Worm (Caenorhabditis elegans) whole organism, young adult: ENCODE results near the gene arl-8.

Experiments used
- B0019.2 ChIP-seq: fragments of 200-800 bp; sonication (Bioruptor generic); conservative IDR thresholded peaks from 2 replicates; pipeline ENCODE4 v1.3.6; 2022; ENCODE audit warnings: missing genetic modification reagents, missing genetic modification characterization, missing compliant biosample characterization
- C17E4.6 ChIP-seq: fragments of 200-800 bp; sonication (Bioruptor generic); IDR thresholded peaks from 2 replicates; pipeline ENCODE4 v1.3.6; 2022; ENCODE audit warnings: missing genetic modification reagents, missing genetic modification characterization, missing compliant biosample characterization
- D2030.7 ChIP-seq: fragments of 200-800 bp; sonication (Bioruptor generic); IDR thresholded peaks from 2 replicates; pipeline ENCODE4 v1.3.6; 2022; ENCODE audit warnings: missing genetic modification reagents, missing genetic modification characterization, missing compliant biosample characterization
- F37B4.10 ChIP-seq: fragments of 200-800 bp; sonication (Bioruptor generic); IDR thresholded peaks from 2 replicates; pipeline ENCODE4 v1.3.6; 2022; ENCODE audit warnings: missing genetic modification characterization, missing compliant biosample characterization
- F49E8.2 ChIP-seq: sonication (generic microtip); optimal IDR thresholded peaks from 3 replicates; lab custom pipeline; 2017; ENCODE audit warnings: missing genetic modification characterization, mild to moderate bottlenecking, missing compliant biosample characterization, antibody characterized with exemption, moderate library complexity; ENCODE audit not compliant: insufficient read depth
- K11D2.4 ChIP-seq: fragments of 200-800 bp; sonication (Bioruptor generic); IDR thresholded peaks from 2 replicates; pipeline ENCODE4 v1.3.6; 2022; ENCODE audit warnings: missing genetic modification reagents, missing genetic modification characterization, missing compliant biosample characterization
- Y53G8AR.9 ChIP-seq: fragments of 200-800 bp; sonication (Bioruptor generic); conservative IDR thresholded peaks from 2 replicates; pipeline ENCODE4 v1.3.6; 2022; ENCODE audit warnings: missing genetic modification reagents, missing genetic modification characterization, missing compliant biosample characterization
- Y56A3A.18 ChIP-seq: fragments of 200-800 bp; sonication (Bioruptor generic); IDR thresholded peaks from 2 replicates; pipeline ENCODE4 v1.3.6; 2022; ENCODE audit warnings: missing genetic modification reagents, missing genetic modification characterization, missing compliant biosample characterization
- Y79H2A.3 ChIP-seq: fragments of 200-800 bp; sonication (Bioruptor generic); conservative IDR thresholded peaks from 2 replicates; pipeline ENCODE4 v1.3.6; 2022; ENCODE audit warnings: missing genetic modification reagents, missing genetic modification characterization, missing compliant biosample characterization
- akir-1 ChIP-seq: fragments of 200-800 bp; sonication (Bioruptor generic); optimal IDR thresholded peaks from 2 replicates; lab custom pipeline; 2018; ENCODE audit warnings: mild to moderate bottlenecking, missing genetic modification characterization, moderate library complexity, missing compliant biosample characterization
- ama-1 ChIP-seq, 3 experiments: fragments of 150-350 bp in 1 of 3; sonication (generic microtip) in 2 of 3; optimal IDR thresholded peaks; 2 replicates each; lab custom pipeline; 2014 to 2018; ENCODE audit warnings: missing biosample characterization in 2 of 3, missing genetic modification characterization in 2 of 3, missing genetic modification reagents in 2 of 3
- attf-3 ChIP-seq: fragments of 200-800 bp; sonication (Bioruptor generic); conservative IDR thresholded peaks from 2 replicates; pipeline ENCODE4 v1.3.6; 2022; ENCODE audit warnings: missing genetic modification reagents, missing genetic modification characterization, missing compliant biosample characterization
- cebp-1 ChIP-seq, 2 experiments: fragments of 200-800 bp in 1 of 2; sonication (Bioruptor generic) in 1 of 2; sonication (generic microtip) in 1 of 2; IDR thresholded peaks in 1 of 2; optimal IDR thresholded peaks in 1 of 2; 2 replicates each; pipeline versions ENCODE4 v1.3.6 to Lab custom; 2017 to 2022; ENCODE audit warnings: missing compliant biosample characterization in 2 of 2, missing genetic modification characterization in 2 of 2, mild to moderate bottlenecking in 1 of 2, missing genetic modification reagents in 1 of 2, moderate library complexity in 1 of 2
- ceh-100 ChIP-seq: fragments of 200-800 bp; sonication (Bioruptor generic); IDR thresholded peaks from 2 replicates; pipeline ENCODE4 v1.3.6; 2022; ENCODE audit warnings: missing genetic modification reagents, missing genetic modification characterization, missing compliant biosample characterization
- ceh-27 ChIP-seq: fragments of 200-800 bp; sonication (Bioruptor generic); optimal IDR thresholded peaks from 2 replicates; lab custom pipeline; 2018; ENCODE audit warnings: mild to moderate bottlenecking, missing genetic modification characterization, moderate library complexity, missing compliant biosample characterization
- ceh-58 ChIP-seq: fragments of 200-800 bp; sonication (Bioruptor generic); IDR thresholded peaks from 2 replicates; pipeline ENCODE4 v1.3.6; 2022; ENCODE audit warnings: missing genetic modification characterization, missing compliant biosample characterization
- ceh-91 ChIP-seq: fragments of 200-800 bp; sonication (Bioruptor generic); IDR thresholded peaks from 2 replicates; pipeline ENCODE4 v1.3.6; 2022; ENCODE audit warnings: missing genetic modification reagents, missing genetic modification characterization, missing compliant biosample characterization
- chd-7 ChIP-seq: sonication (generic microtip); optimal IDR thresholded peaks from 2 replicates; lab custom pipeline; 2016; ENCODE audit warnings: mild to moderate bottlenecking, missing genetic modification characterization, moderate library complexity, missing compliant biosample characterization
- egl-18 ChIP-seq: fragments of 200-800 bp; sonication (Bioruptor generic); IDR thresholded peaks from 2 replicates; pipeline ENCODE4 v1.3.6; 2022; ENCODE audit warnings: missing genetic modification reagents, missing genetic modification characterization, missing compliant biosample characterization
- egl-44 ChIP-seq: fragments of 200-800 bp; sonication (Bioruptor generic); IDR thresholded peaks from 2 replicates; pipeline ENCODE4 v1.3.6; 2022; ENCODE audit warnings: missing genetic modification reagents, missing genetic modification characterization, missing compliant biosample characterization
- ets-4 ChIP-seq: fragments of 200-800 bp; sonication (Bioruptor generic); optimal IDR thresholded peaks from 2 replicates; lab custom pipeline; 2018; ENCODE audit warnings: mild to moderate bottlenecking, missing genetic modification characterization, missing compliant biosample characterization
- him-1 ChIP-seq: sonication (generic microtip); optimal IDR thresholded peaks from 2 replicates; lab custom pipeline; 2016; ENCODE audit warnings: missing genotype, missing genetic modification reagents, missing genetic modification characterization, missing compliant biosample characterization
- hlh-12 ChIP-seq: sonication (generic microtip); optimal IDR thresholded peaks from 2 replicates; lab custom pipeline; 2016; ENCODE audit warnings: missing genetic modification characterization, missing compliant biosample characterization
- hmg-20 ChIP-seq: fragments of 200-800 bp; sonication (Bioruptor generic); IDR thresholded peaks from 2 replicates; pipeline ENCODE4 v1.3.6; 2022; ENCODE audit warnings: missing genetic modification reagents, missing genetic modification characterization, missing compliant biosample characterization
- hrde-1 ChIP-seq: sonication (generic microtip); optimal IDR thresholded peaks from 2 replicates; lab custom pipeline; 2016; ENCODE audit warnings: missing genetic modification characterization, mild to moderate bottlenecking, missing compliant biosample characterization, moderate library complexity, missing genotype, missing genetic modification reagents, borderline replicate concordance
- let-607 ChIP-seq, 2 experiments: fragments of 200-800 bp in 1 of 2; sonication (Bioruptor generic) in 1 of 2; sonication (generic microtip) in 1 of 2; optimal IDR thresholded peaks; 2 replicates each; lab custom pipeline; 2016 to 2018; ENCODE audit warnings: mild to moderate bottlenecking in 2 of 2, missing compliant biosample characterization in 2 of 2, missing genetic modification characterization in 2 of 2, moderate library complexity in 2 of 2, missing genotype in 1 of 2
- lin-54 ChIP-seq: fragments of 200-800 bp; sonication (Bioruptor generic); optimal IDR thresholded peaks from 2 replicates; lab custom pipeline; 2018; ENCODE audit warnings: mild to moderate bottlenecking, missing genetic modification characterization, missing compliant biosample characterization
- lir-1 ChIP-seq: fragments of 200-800 bp; sonication (Bioruptor generic); conservative IDR thresholded peaks from 2 replicates; pipeline ENCODE4 v1.3.6; 2022; ENCODE audit warnings: missing genetic modification reagents, missing genetic modification characterization, missing compliant biosample characterization
- lsl-1 ChIP-seq: fragments of 200-800 bp; sonication (Bioruptor generic); optimal IDR thresholded peaks from 2 replicates; lab custom pipeline; 2018; ENCODE audit warnings: mild to moderate bottlenecking, missing genetic modification characterization, moderate library complexity, missing compliant biosample characterization
- lsy-27 ChIP-seq: sonication (generic microtip); optimal IDR thresholded peaks from 2 replicates; lab custom pipeline; 2017; ENCODE audit warnings: missing genetic modification characterization, mild to moderate bottlenecking, missing compliant biosample characterization, antibody characterized with exemption, missing genotype, borderline replicate concordance; ENCODE audit not compliant: insufficient read depth
- madf-10 ChIP-seq: sonication (generic microtip); optimal IDR thresholded peaks from 2 replicates; lab custom pipeline; 2016; ENCODE audit warnings: mild to moderate bottlenecking, missing genetic modification characterization, missing compliant biosample characterization
- madf-3 ChIP-seq: fragments of 200-800 bp; sonication (Bioruptor generic); IDR thresholded peaks from 2 replicates; pipeline ENCODE4 v1.3.6; 2022; ENCODE audit warnings: missing genetic modification reagents, missing genetic modification characterization, missing compliant biosample characterization
- madf-6 ChIP-seq: fragments of 200-800 bp; sonication (Bioruptor generic); IDR thresholded peaks from 2 replicates; pipeline ENCODE4 v1.3.6; 2022; ENCODE audit warnings: missing genetic modification reagents, missing genetic modification characterization, missing compliant biosample characterization
- nhr-90 ChIP-seq: sonication (generic microtip); optimal IDR thresholded peaks from 2 replicates; lab custom pipeline; 2016; ENCODE audit warnings: missing genotype, mild to moderate bottlenecking, missing genetic modification characterization, missing compliant biosample characterization
- pbrm-1 ChIP-seq: fragments of 200-800 bp; sonication (Bioruptor generic); IDR thresholded peaks from 2 replicates; pipeline ENCODE4 v1.3.6; 2022; ENCODE audit warnings: missing genetic modification reagents, missing genetic modification characterization, missing compliant biosample characterization
- rec-8 ChIP-seq, 2 experiments: sonication (generic microtip); optimal IDR thresholded peaks; 2 replicates each; lab custom pipeline; 2016; ENCODE audit warnings: mild to moderate bottlenecking in 2 of 2, missing genetic modification characterization in 2 of 2, missing genetic modification reagents in 2 of 2, missing genotype in 2 of 2, missing biosample characterization in 1 of 2, missing compliant biosample characterization in 1 of 2, moderate library complexity in 1 of 2
- repo-1 ChIP-seq: sonication (generic microtip); optimal IDR thresholded peaks from 2 replicates; lab custom pipeline; 2017; ENCODE audit warnings: mild to moderate bottlenecking, missing genetic modification characterization, missing compliant biosample characterization
- rpc-1 ChIP-seq, 2 experiments: fragments of 150-350 bp in 1 of 2; sonication (generic microtip) in 1 of 2; optimal IDR thresholded peaks; 2 replicates each; lab custom pipeline; 2014 to 2018; ENCODE audit warnings: missing biosample characterization in 1 of 2, missing genetic modification characterization in 1 of 2, missing genetic modification reagents in 1 of 2, missing genotype in 1 of 2
- snpc-3.4 ChIP-seq: sonication (generic microtip); optimal IDR thresholded peaks from 2 replicates; lab custom pipeline; 2017; ENCODE audit warnings: missing genetic modification characterization, mild to moderate bottlenecking, missing compliant biosample characterization, antibody characterized with exemption, moderate library complexity, missing genotype, missing genetic modification reagents
- somi-1 ChIP-seq: fragments of 200-800 bp; sonication (Bioruptor generic); optimal IDR thresholded peaks from 2 replicates; lab custom pipeline; 2018; ENCODE audit warnings: mild to moderate bottlenecking, missing genetic modification characterization, missing compliant biosample characterization
- tbp1 ChIP-seq: fragments of 200-800 bp; sonication (Bioruptor generic); optimal IDR thresholded peaks from 2 replicates; lab custom pipeline; 2018; ENCODE audit warnings: mild to moderate bottlenecking, missing genetic modification characterization, missing compliant biosample characterization
- tlf-1 ChIP-seq: fragments of 200-800 bp; sonication (Bioruptor generic); optimal IDR thresholded peaks from 2 replicates; lab custom pipeline; 2018; ENCODE audit warnings: mild to moderate bottlenecking, missing genetic modification characterization, missing compliant biosample characterization
- unc-130 ChIP-seq: sonication (generic microtip); optimal IDR thresholded peaks from 2 replicates; lab custom pipeline; 2016; ENCODE audit warnings: missing genetic modification reagents, missing genetic modification characterization, missing compliant biosample characterization
- ztf-18 ChIP-seq: sonication (generic microtip); optimal IDR thresholded peaks from 2 replicates; lab custom pipeline; 2016; ENCODE audit warnings: missing genotype, mild to moderate bottlenecking, missing genetic modification characterization, missing compliant biosample characterization
- ztf-25 ChIP-seq: fragments of 200-800 bp; sonication (Bioruptor generic); IDR thresholded peaks from 2 replicates; pipeline ENCODE4 v1.3.6; 2022; ENCODE audit warnings: missing genetic modification reagents, missing genetic modification characterization, missing compliant biosample characterization

Gene arl-8

DNA sequence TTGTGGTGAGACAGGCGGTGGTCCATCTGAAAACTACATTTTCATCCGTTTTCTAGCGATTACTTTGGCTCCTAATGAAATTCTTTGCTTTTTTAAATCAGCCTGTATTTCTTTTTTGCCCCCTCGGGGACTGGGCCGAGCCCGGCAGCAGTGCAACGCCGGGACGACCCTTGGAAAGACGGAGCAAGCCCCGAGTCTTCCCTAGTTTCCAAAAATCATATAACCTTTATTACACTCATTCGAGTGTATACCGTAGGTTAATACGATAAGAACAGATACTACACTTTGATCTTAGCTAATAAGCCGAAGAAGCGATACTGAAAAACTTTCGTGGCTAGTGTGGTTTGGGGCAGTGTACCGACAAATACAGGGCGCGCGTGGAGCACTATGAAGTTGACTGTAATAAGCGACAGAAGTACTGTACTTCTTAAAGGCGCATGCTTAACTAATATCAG lies 33.2 kb upstream of the arl-8 start (continued):
- peak; percentile 100 for TF ChIP-seq madf-6 (GFP tag; lab: Robert Waterston, UW)
- TF ChIP-seq Y79H2A.3 (GFP tag; lab: Robert Waterston, UW), result 0 out of 2 replicates have a peak, but pooled peaks have one; percentile 12
- peak; percentile 96 for TF ChIP-seq pbrm-1 (GFP tag; lab: Robert Waterston, UW)
- peak; percentile 71 for TF ChIP-seq Y53G8AR.9 (GFP tag; lab: Robert Waterston, UW)
- TF ChIP-seq K11D2.4 (GFP tag; lab: Robert Waterston, UW), result 0 out of 2 replicates have a peak, but pooled peaks have one; percentile 43
- peak; percentile 27 for TF ChIP-seq ceh-27
- TF ChIP-seq nhr-90 (tag; lab: Kevin White, UChicago), result no peak
- TF ChIP-seq cebp-1 (GFP tag; IDR thresholded peaks at IDR 0.05; lab: Robert Waterston, UW), result no peak
- TF ChIP-seq cebp-1 (tag; optimal IDR thresholded peaks at IDR 0.05; lab: Kevin White, UChicago), result no peak
- 0 out of 2 replicates have a peak, but pooled peaks have one; percentile 26 for TF ChIP-seq Y56A3A.18
- no peak for TF ChIP-seq ama-1 (optimal IDR thresholded peaks at IDR 0.05; lab: Kevin White, UChicago)
- peak in 1 of 2 experiments; percentile 41 for TF ChIP-seq ama-1 (GFP tag; optimal IDR thresholded peaks at IDR 0.05; lab: Kevin White, UChicago)
- TF ChIP-seq B0019.2 (GFP tag; lab: Robert Waterston, UW), result 0 out of 2 replicates have a peak, but pooled peaks have one; percentile 1
- TF ChIP-seq madf-3, result 0 out of 2 replicates have a peak, but pooled peaks have one; percentile 45
- no peak for TF ChIP-seq madf-10
- TF ChIP-seq egl-18 (GFP tag; lab: Robert Waterston, UW), result no peak
- peak; percentile 63; the same call in 1 of the 2 replicates for TF ChIP-seq ceh-91 (GFP tag; lab: Robert Waterston, UW)
- peak; percentile 95 for TF ChIP-seq snpc-3.4 (tag; lab: Kevin White, UChicago)
- TF ChIP-seq let-607 (tag; optimal IDR thresholded peaks at IDR 0.05; lab: Kevin White, UChicago), result no peak
- peak; percentile 44 for TF ChIP-seq attf-3 (GFP tag; lab: Robert Waterston, UW)
- TF ChIP-seq lir-1 (GFP tag; lab: Robert Waterston, UW), result peak; percentile 71
- TF ChIP-seq chd-7 (tag; lab: Kevin White, UChicago), result no peak
- no peak for TF ChIP-seq ceh-58 (GFP tag; lab: Robert Waterston, UW)
- peak; percentile 1 for TF ChIP-seq repo-1 (tag; lab: Kevin White, UChicago)
- TF ChIP-seq ztf-18 (tag; lab: Kevin White, UChicago), result peak; percentile 54
- no peak for TF ChIP-seq somi-1 (GFP tag; lab: Kevin White, UChicago)
- TF ChIP-seq tbp1 (GFP tag; lab: Kevin White, UChicago), result peak; percentile 80
- peak; percentile 70 for TF ChIP-seq lin-54 (GFP tag; lab: Kevin White, UChicago)
- peak; percentile 27 for TF ChIP-seq unc-130 (GFP tag; lab: Kevin White, UChicago)
- TF ChIP-seq akir-1 (GFP tag; lab: Kevin White, UChicago), result no peak
- peak; percentile 96 for TF ChIP-seq lsl-1 (GFP tag; lab: Kevin White, UChicago)
- TF ChIP-seq hrde-1, result peak; percentile 53
- TF ChIP-seq rec-8 (tag; optimal IDR thresholded peaks at IDR 0.05; lab: Kevin White, UChicago), result no peak
- TF ChIP-seq C17E4.6 (GFP tag; lab: Robert Waterston, UW), result peak; percentile 42; the same call in 1 of the 2 replicates
- peak; percentile 71 for TF ChIP-seq F49E8.2 (tag; lab: Kevin White, UChicago)
- TF ChIP-seq ceh-100 (GFP tag; lab: Robert Waterston, UW), result peak; percentile 70
- TF ChIP-seq rpc-1 (optimal IDR thresholded peaks at IDR 0.05; lab: Kevin White, UChicago), result no peak
- TF ChIP-seq rpc-1 (tag; optimal IDR thresholded peaks at IDR 0.05; lab: Kevin White, UChicago), result peak; percentile 7
- TF ChIP-seq tlf-1, result peak; percentile 13
- TF ChIP-seq lsy-27 (tag; lab: Kevin White, UChicago), result peak; percentile 42
- no peak for TF ChIP-seq F37B4.10 (GFP tag; lab: Robert Waterston, UW)
- 0 out of 2 replicates have a peak, but pooled peaks have one; percentile 26 for TF ChIP-seq egl-44 (GFP tag; lab: Robert Waterston, UW)
- peak; percentile 45; the same call in 1 of the 2 replicates for TF ChIP-seq hmg-20 (GFP tag; lab: Robert Waterston, UW)
- 0 out of 2 replicates have a peak, but pooled peaks have one; percentile 3 for TF ChIP-seq ztf-25 (GFP tag; lab: Robert Waterston, UW)
- TF ChIP-seq him-1 (tag; lab: Kevin White, UChicago), result peak; percentile 74
- TF ChIP-seq ets-4 (GFP tag; lab: Kevin White, UChicago), result no peak
- peak; percentile 98 for TF ChIP-seq D2030.7
- no peak for TF ChIP-seq hlh-12 (tag; lab: Kevin White, UChicago)
